Fruit fly (Drosophila melanogaster) Kc167 (cell line): ENCODE data around the gene CG11350.

Source experiments
- Myc ChIP-seq: fragments of >200 bp; optimal IDR thresholded peaks from 2 replicates; lab custom pipeline; 2017; ENCODE audit warnings: missing external identifiers
- insv ChIP-seq: fragments of >200 bp; optimal IDR thresholded peaks from 3 replicates; lab custom pipeline; 2018; ENCODE audit warnings: missing external identifiers

DNA sequence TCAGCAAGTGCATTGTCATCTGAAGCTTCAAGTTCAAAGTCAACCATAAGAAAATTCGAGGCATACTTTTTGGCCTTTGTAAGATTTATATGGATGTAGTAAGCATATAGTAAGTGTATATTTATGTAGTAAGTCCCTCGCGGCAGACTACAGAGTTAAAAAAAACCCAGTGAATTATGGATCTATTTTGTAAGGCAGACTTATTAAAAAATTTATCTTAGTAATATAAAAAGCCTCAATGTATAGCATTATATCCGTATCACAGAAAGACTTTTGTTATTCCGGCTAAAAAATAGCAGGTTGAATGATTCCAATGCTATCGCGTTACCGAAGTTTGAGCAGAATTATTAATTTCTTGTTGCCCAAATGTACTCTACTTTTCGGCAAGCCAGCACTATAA lies 2.0 kb downstream of the CG11350 start:
- TF ChIP-seq insv (lab: Kevin White, UChicago) (no peak), Myc (no peak)
